Fruit fly (Drosophila melanogaster): Measurements from ENCODE around the gene aln.

DNA sequence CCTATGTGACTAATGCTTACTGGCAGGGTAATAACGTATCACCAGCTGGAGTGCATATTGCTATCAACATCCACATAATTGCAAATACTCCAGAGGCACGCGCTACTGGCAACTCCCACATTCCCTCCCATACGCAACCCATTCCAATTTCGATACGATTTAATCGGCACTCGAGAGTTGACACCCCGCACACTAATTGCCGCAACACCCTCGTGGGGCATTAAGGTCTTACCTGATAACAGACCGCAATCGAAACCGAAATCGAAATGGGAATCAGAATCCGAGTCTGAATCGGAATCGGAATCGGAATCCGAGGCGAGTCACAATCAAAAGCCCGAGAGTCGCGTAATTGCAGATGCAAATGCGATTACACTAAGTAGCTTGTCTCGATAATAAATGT is 35.2 kb upstream of the aln start:
- TF ChIP-seq Pif1A (GFP tag; optimal IDR thresholded peaks at IDR 0.05), result no peak
- TF ChIP-seq CG34367 (tag; optimal IDR thresholded peaks at IDR 0.05), result no peak
- no peak for TF ChIP-seq gl (tag; optimal IDR thresholded peaks at IDR 0.05)
- TF ChIP-seq CG14655 (GFP tag; optimal IDR thresholded peaks at IDR 0.05), result no peak
- TF ChIP-seq CG8159 (tag; optimal IDR thresholded peaks at IDR 0.05), result no peak
- no peak for TF ChIP-seq CG15710 (tag; optimal IDR thresholded peaks at IDR 0.05)
- no peak for TF ChIP-seq CG10348 (GFP tag; IDR thresholded peaks at IDR 0.05)
- no peak for TF ChIP-seq CG32121 (GFP tag; IDR thresholded peaks at IDR 0.05)
- TF ChIP-seq CG8301 (tag; optimal IDR thresholded peaks at IDR 0.05), result no peak
- TF ChIP-seq CG12605 (GFP tag; IDR thresholded peaks at IDR 0.05), result no peak

All from whole organism, pupa.